Worm (Caenorhabditis elegans) whole organism, L2 larva: Measurements from ENCODE around the gene exh-1.

Experiments
- C34F6.9 ChIP-seq: fragments of 150-350 bp; optimal IDR thresholded peaks from 2 replicates; lab custom pipeline; 2014; ENCODE audit warnings: missing biosample characterization, missing genetic modification characterization
- F13H6.1 ChIP-seq: sonication (generic microtip); optimal IDR thresholded peaks from 2 replicates; lab custom pipeline; 2016; ENCODE audit warnings: missing genetic modification characterization, missing compliant biosample characterization
- R02D3.7 ChIP-seq: fragments of 150-350 bp; optimal IDR thresholded peaks from 2 replicates; lab custom pipeline; 2014; ENCODE audit warnings: missing biosample characterization, missing genetic modification characterization
- Y55F3AM.14 ChIP-seq: fragments of 200-800 bp; sonication (Bioruptor generic); optimal IDR thresholded peaks from 2 replicates; lab custom pipeline; 2018; ENCODE audit warnings: mild to moderate bottlenecking, missing genetic modification characterization, missing compliant biosample characterization
- ZK546.5 ChIP-seq: sonication (generic microtip); optimal IDR thresholded peaks from 2 replicates; lab custom pipeline; 2017; ENCODE audit warnings: missing biosample characterization, missing genetic modification characterization
- aly-2 ChIP-seq: fragments of 150-350 bp; optimal IDR thresholded peaks from 2 replicates; lab custom pipeline; 2014; ENCODE audit warnings: missing biosample characterization, missing genetic modification characterization
- ceh-82 ChIP-seq: fragments of 150-350 bp; optimal IDR thresholded peaks from 2 replicates; lab custom pipeline; 2014; ENCODE audit warnings: missing biosample characterization, missing genetic modification characterization
- crh-2 ChIP-seq: sonication (generic microtip); optimal IDR thresholded peaks from 2 replicates; lab custom pipeline; 2017; ENCODE audit warnings: missing biosample characterization, missing genetic modification characterization
- dmd-4 ChIP-seq: sonication (generic microtip); optimal IDR thresholded peaks from 2 replicates; lab custom pipeline; 2017; ENCODE audit warnings: missing biosample characterization, missing genetic modification characterization
- elt-1 ChIP-seq: fragments of 150-350 bp; optimal IDR thresholded peaks from 2 replicates; lab custom pipeline; 2014; ENCODE audit warnings: missing biosample characterization, missing genetic modification characterization
- fos-1 ChIP-seq: fragments of 150-350 bp; optimal IDR thresholded peaks from 2 replicates; lab custom pipeline; 2014; ENCODE audit warnings: missing biosample characterization, missing genetic modification characterization
- gmeb-1 ChIP-seq: fragments of 150-350 bp; optimal IDR thresholded peaks from 2 replicates; lab custom pipeline; 2014; ENCODE audit warnings: missing biosample characterization, missing genetic modification characterization
- lin-11 ChIP-seq: fragments of 150-350 bp; sonication (generic microtip); optimal IDR thresholded peaks from 2 replicates; lab custom pipeline; 2014; ENCODE audit warnings: missing biosample characterization, missing genetic modification characterization, inconsistent platforms, mixed read lengths
- lsy-2 ChIP-seq, 2 experiments: fragments of 150-350 bp in 1 of 2; sonication (generic microtip) in 1 of 2; optimal IDR thresholded peaks; 2 replicates each; lab custom pipeline; 2014 to 2017; ENCODE audit warnings: missing biosample characterization in 2 of 2, missing genetic modification characterization in 2 of 2
- mbf-1 ChIP-seq: sonication (generic microtip); optimal IDR thresholded peaks from 2 replicates; lab custom pipeline; 2017; ENCODE audit warnings: missing biosample characterization, missing genetic modification characterization
- mdl-1 ChIP-seq, 2 experiments: fragments of 150-350 bp in 1 of 2; sonication (generic microtip) in 1 of 2; optimal IDR thresholded peaks; 2 replicates each; lab custom pipeline; 2017; ENCODE audit warnings: missing biosample characterization in 2 of 2, missing genetic modification characterization in 2 of 2
- nhr-11 ChIP-seq: fragments of 150-350 bp; optimal IDR thresholded peaks from 2 replicates; lab custom pipeline; 2014; ENCODE audit warnings: missing biosample characterization, missing genetic modification characterization
- nhr-12 ChIP-seq: fragments of 150-350 bp; optimal IDR thresholded peaks from 2 replicates; lab custom pipeline; 2014; ENCODE audit warnings: missing biosample characterization, missing genetic modification characterization
- nhr-129 ChIP-seq: fragments of 150-350 bp; optimal IDR thresholded peaks from 2 replicates; lab custom pipeline; 2014; ENCODE audit warnings: missing biosample characterization, missing genetic modification characterization
- nhr-21 ChIP-seq: fragments of 150-350 bp; optimal IDR thresholded peaks from 2 replicates; lab custom pipeline; 2014; ENCODE audit warnings: missing biosample characterization, missing genetic modification characterization
- nhr-23 ChIP-seq: fragments of 150-350 bp; optimal IDR thresholded peaks from 2 replicates; lab custom pipeline; 2014; ENCODE audit warnings: missing biosample characterization, missing genetic modification reagents, missing genetic modification characterization
- nhr-237 ChIP-seq: fragments of 150-350 bp; optimal IDR thresholded peaks from 2 replicates; lab custom pipeline; 2014; ENCODE audit warnings: missing biosample characterization, missing genetic modification characterization
- nhr-25 ChIP-seq: fragments of 150-350 bp; sonication (generic microtip); optimal IDR thresholded peaks from 3 replicates; lab custom pipeline; 2014; ENCODE audit warnings: missing biosample characterization, missing genetic modification characterization
- nhr-6 ChIP-seq: fragments of 150-350 bp; optimal IDR thresholded peaks from 2 replicates; lab custom pipeline; 2014; ENCODE audit warnings: missing biosample characterization, missing genetic modification characterization
- nhr-77 ChIP-seq: fragments of 150-350 bp; optimal IDR thresholded peaks from 2 replicates; lab custom pipeline; 2014; ENCODE audit warnings: missing biosample characterization, missing genetic modification characterization
- peb-1 ChIP-seq: fragments of 150-350 bp; optimal IDR thresholded peaks from 2 replicates; lab custom pipeline; 2014; ENCODE audit warnings: missing biosample characterization, missing genetic modification characterization
- sem-4 ChIP-seq: fragments of 150-350 bp; optimal IDR thresholded peaks from 2 replicates; lab custom pipeline; 2014; ENCODE audit warnings: missing biosample characterization, missing genetic modification reagents, missing genetic modification characterization
- skn-1 ChIP-seq: sonication (generic microtip); optimal IDR thresholded peaks from 2 replicates; lab custom pipeline; 2017; ENCODE audit warnings: missing biosample characterization, missing genetic modification characterization
- sma-3 ChIP-seq: sonication (generic microtip); optimal IDR thresholded peaks from 2 replicates; lab custom pipeline; 2016; ENCODE audit warnings: missing genetic modification reagents, missing genetic modification characterization, missing compliant biosample characterization
- sma-9 ChIP-seq, 2 experiments: fragments of 150-350 bp in 1 of 2; sonication (generic microtip) in 1 of 2; optimal IDR thresholded peaks; 2 replicates each; lab custom pipeline; 2014 to 2016; ENCODE audit warnings: missing genetic modification characterization in 2 of 2, mild to moderate bottlenecking in 1 of 2, missing biosample characterization in 1 of 2, missing compliant biosample characterization in 1 of 2, missing genetic modification reagents in 1 of 2, moderate library complexity in 1 of 2
- unc-39 ChIP-seq: fragments of 150-350 bp; optimal IDR thresholded peaks from 2 replicates; lab custom pipeline; 2014; ENCODE audit warnings: missing biosample characterization, missing genetic modification characterization
- unc-55 ChIP-seq: fragments of 150-350 bp; sonication (generic microtip); optimal IDR thresholded peaks from 3 replicates; lab custom pipeline; 2014; ENCODE audit warnings: missing biosample characterization, missing genetic modification reagents, missing genetic modification characterization
- unc-62 ChIP-seq: fragments of 150-350 bp; optimal IDR thresholded peaks from 2 replicates; lab custom pipeline; 2014; ENCODE audit warnings: missing biosample characterization, missing genetic modification reagents, missing genetic modification characterization
- zag-1 ChIP-seq: fragments of 150-350 bp; optimal IDR thresholded peaks from 2 replicates; lab custom pipeline; 2014; ENCODE audit warnings: missing biosample characterization, missing genetic modification characterization
- ztf-1 ChIP-seq: fragments of 200-800 bp; sonication (Bioruptor generic); conservative IDR thresholded peaks from 2 replicates; pipeline ENCODE4 v1.3.6; 2022; ENCODE audit warnings: missing genetic modification characterization, missing compliant biosample characterization
- ztf-4 ChIP-seq: fragments of 150-350 bp; optimal IDR thresholded peaks from 2 replicates; lab custom pipeline; 2014; ENCODE audit warnings: missing biosample characterization, missing genetic modification characterization

exh-1 gene

ce11 chrV:3188043-3188442 lies 31.2 kb downstream of the exh-1 start, which contains the start of gene lag-2:
Gene lag-2 (plus strand): TSS chrV:3188343.
- TF ChIP-seq sma-9 (GFP tag; optimal IDR thresholded peaks at IDR 0.05; lab: Kevin White, UChicago) (no peak), sma-9 (tag; optimal IDR thresholded peaks at IDR 0.05; lab: Kevin White, UChicago) (no peak)

ce11 chrV:3193091-3193608 lies 36.3 kb downstream of the exh-1 start, which contains the start of the genes Y73C8B.3 and Y73C8B.9:
Gene Y73C8B.3 (minus strand): TSS chrV:3193237.
Gene Y73C8B.9 (plus strand): TSS chrV:3193558.
- peak; percentile 14 for TF ChIP-seq fos-1 (tag; lab: Kevin White, UChicago)
- peak; percentile 15 for TF ChIP-seq crh-2
- peak; percentile 18 for TF ChIP-seq nhr-21
- peak; percentile 77 for TF ChIP-seq sma-9 (GFP tag; optimal IDR thresholded peaks at IDR 0.05; lab: Kevin White, UChicago)
- TF ChIP-seq sma-9 (tag; optimal IDR thresholded peaks at IDR 0.05; lab: Kevin White, UChicago): no peak
- no peak for TF ChIP-seq unc-39 (tag; lab: Kevin White, UChicago)
- TF ChIP-seq sma-3 (GFP tag; lab: Kevin White, UChicago): peak; percentile 22
- no peak for TF ChIP-seq nhr-77 (tag; lab: Kevin White, UChicago)
- TF ChIP-seq F13H6.1 (tag; lab: Kevin White, UChicago): peak; percentile 7
- no peak for TF ChIP-seq nhr-129 (tag; lab: Kevin White, UChicago)
- TF ChIP-seq nhr-25 (tag; lab: Kevin White, UChicago): peak; percentile 24
- no peak for TF ChIP-seq skn-1 (tag; lab: Kevin White, UChicago)
- no peak for TF ChIP-seq nhr-12 (tag; lab: Kevin White, UChicago)
- TF ChIP-seq dmd-4 (tag; lab: Kevin White, UChicago): no peak
- peak; percentile 43 for TF ChIP-seq gmeb-1 (tag; lab: Kevin White, UChicago)

- TF ChIP-seq nhr-12 (tag; lab: Kevin White, UChicago) (no peak), fos-1 (tag; lab: Kevin White, UChicago) (peak; percentile 70), crh-2 (peak; percentile 27), ZK546.5 (tag; lab: Kevin White, UChicago) (no peak), unc-55 (GFP tag; lab: Kevin White, UChicago) (peak; percentile 20), zag-1 (no peak), C34F6.9 (tag; lab: Kevin White, UChicago) (peak; percentile 54), nhr-25 (tag; lab: Kevin White, UChicago) (peak; percentile 54), mdl-1 (tag; optimal IDR thresholded peaks at IDR 0.05; lab: Kevin White, UChicago) (no peak), dmd-4 (tag; lab: Kevin White, UChicago) (no peak), ztf-4 (peak; percentile 0), nhr-21 (peak; percentile 1), F13H6.1 (tag; lab: Kevin White, UChicago) (peak; percentile 27), nhr-129 (tag; lab: Kevin White, UChicago) (peak; percentile 39), gmeb-1 (tag; lab: Kevin White, UChicago) (peak; percentile 7), lsy-2 (tag; optimal IDR thresholded peaks at IDR 0.05; lab: Kevin White, UChicago) (peak in 1 of 2 experiments; percentile 62)
Measured at ce11 chrV:3194952-3195450, 38.1 kb downstream of the exh-1 start, which contains the start of gene Y73C8B.2. Gene Y73C8B.2 (minus strand): TSS chrV:3195002.

ce11 chrV:3195814-3196213 lies 38.9 kb downstream of the exh-1 start:
- TF ChIP-seq unc-39 (tag; lab: Kevin White, UChicago): no peak
- no peak for TF ChIP-seq nhr-23
- no peak for TF ChIP-seq C34F6.9 (tag; lab: Kevin White, UChicago)
- TF ChIP-seq nhr-25 (tag; lab: Kevin White, UChicago): no peak
- TF ChIP-seq nhr-237 (tag; lab: Kevin White, UChicago): no peak
- TF ChIP-seq elt-1: no peak
- TF ChIP-seq Y55F3AM.14 (GFP tag; lab: Kevin White, UChicago): no peak
- no peak for TF ChIP-seq lsy-2 (tag; optimal IDR thresholded peaks at IDR 0.05; lab: Kevin White, UChicago)
- no peak for TF ChIP-seq mbf-1 (tag; lab: Kevin White, UChicago)
- no peak for TF ChIP-seq aly-2
- no peak for TF ChIP-seq R02D3.7
- TF ChIP-seq ceh-82: no peak

- TF ChIP-seq peb-1 (tag; lab: Kevin White, UChicago): no peak
- TF ChIP-seq sem-4 (tag; lab: Kevin White, UChicago): no peak
- TF ChIP-seq nhr-11 (tag; lab: Kevin White, UChicago): peak; percentile 47
- TF ChIP-seq C34F6.9 (tag; lab: Kevin White, UChicago): no peak
- TF ChIP-seq nhr-129 (tag; lab: Kevin White, UChicago): peak; percentile 9
- peak; percentile 51 for TF ChIP-seq nhr-25 (tag; lab: Kevin White, UChicago)
- peak; percentile 8 for TF ChIP-seq F13H6.1 (tag; lab: Kevin White, UChicago)
- TF ChIP-seq sma-9 (GFP tag; optimal IDR thresholded peaks at IDR 0.05; lab: Kevin White, UChicago): peak; percentile 34
- TF ChIP-seq sma-9 (tag; optimal IDR thresholded peaks at IDR 0.05; lab: Kevin White, UChicago): no peak
- no peak for TF ChIP-seq ztf-1 (GFP tag; lab: Robert Waterston, UW)
- TF ChIP-seq lsy-2 (tag; optimal IDR thresholded peaks at IDR 0.05; lab: Kevin White, UChicago): peak in 1 of 2 experiments; percentile 14
- TF ChIP-seq mdl-1 (tag; optimal IDR thresholded peaks at IDR 0.05; lab: Kevin White, UChicago): no peak
- TF ChIP-seq unc-62 (GFP tag; lab: Kevin White, UChicago): no peak
- no peak for TF ChIP-seq lin-11 (tag; lab: Kevin White, UChicago)
- no peak for TF ChIP-seq nhr-6 (tag; lab: Kevin White, UChicago)
- TF ChIP-seq, all 48 proteins: peak for 6
Measured at ce11 chrV:3196832-3197329, 40.0 kb downstream of the exh-1 start, which contains the start of the genes Y73C8B.1 and Y73C8B.5. Gene Y73C8B.1 (minus strand): TSS chrV:3196882. Gene Y73C8B.5 (plus strand): TSS chrV:3197268.
